Worm (Caenorhabditis elegans): ENCODE results near the gene C09F12.2.

- no peak for TF ChIP-seq madf-3 (GFP tag; IDR thresholded peaks at IDR 0.05)
- TF ChIP-seq zfh-2 (GFP tag; conservative IDR thresholded peaks at IDR 0.05) = no peak
- TF ChIP-seq F23B12.7 (tag; optimal IDR thresholded peaks at IDR 0.05; ENCODE audit: insufficient read depth) = no peak
- TF ChIP-seq K12H6.12 (tag; optimal IDR thresholded peaks at IDR 0.05) = no peak
- TF ChIP-seq attf-3 (GFP tag; conservative IDR thresholded peaks at IDR 0.05) = no peak
- no peak for TF ChIP-seq Y67H2A.10 (GFP tag; conservative IDR thresholded peaks at IDR 0.05)
- TF ChIP-seq sdz-38 (tag; optimal IDR thresholded peaks at IDR 0.05) = no peak
Measured at ce11 chrX:11072701-11073100, 19.0 kb downstream of the C09F12.2 start.

Measured in whole organism, young adult.